Fruit fly (Drosophila melanogaster) whole organism, pupa: ENCODE results near the gene CG16986.
A peak's percentile ranks its signal among the peaks of the same experiment; 100 is the strongest.

Experiments used
- CG10348 ChIP-seq: fragments of 200-800 bp; sonication (Bioruptor generic); IDR thresholded peaks from 2 replicates; pipeline ENCODE4 v1.3.6; 2022; ENCODE audit warnings: missing biosample characterization, missing genetic modification characterization
- CG12605 ChIP-seq: fragments of 200-800 bp; sonication (Bioruptor generic); IDR thresholded peaks from 2 replicates; pipeline ENCODE4 v1.3.6; 2022; ENCODE audit warnings: missing biosample characterization, missing genetic modification characterization
- CG13204 ChIP-seq: fragments of 200-800 bp; sonication (Bioruptor generic); optimal IDR thresholded peaks from 2 replicates; lab custom pipeline; 2018; ENCODE audit warnings: missing biosample characterization, mild to moderate bottlenecking, missing genetic modification characterization, moderate library complexity
- CG14655 ChIP-seq: fragments of 200-800 bp; sonication (Bioruptor generic); optimal IDR thresholded peaks from 3 replicates; lab custom pipeline; 2017; ENCODE audit warnings: mild to moderate bottlenecking, missing biosample characterization, missing genetic modification reagents, missing genetic modification characterization
- CG15710 ChIP-seq: fragments of 200-800 bp; sonication (Bioruptor generic); optimal IDR thresholded peaks from 2 replicates; lab custom pipeline; 2018; ENCODE audit warnings: missing biosample characterization, mild to moderate bottlenecking, missing genetic modification characterization, moderate library complexity
- CG17806 ChIP-seq: fragments of 200-800 bp; sonication (Bioruptor generic); optimal IDR thresholded peaks from 2 replicates; lab custom pipeline; 2018; ENCODE audit warnings: missing biosample characterization, mild to moderate bottlenecking, missing genetic modification characterization, moderate library complexity
- CG32121 ChIP-seq: fragments of 200-800 bp; sonication (Bioruptor generic); IDR thresholded peaks from 2 replicates; pipeline ENCODE4 v1.3.6; 2022; ENCODE audit warnings: missing biosample characterization, missing genetic modification characterization
- CG34367 ChIP-seq: fragments of 200-800 bp; sonication (Bioruptor generic); optimal IDR thresholded peaks from 2 replicates; lab custom pipeline; 2018; ENCODE audit warnings: missing biosample characterization, mild to moderate bottlenecking, missing genetic modification characterization
- CG4496 ChIP-seq: fragments of 200-800 bp; sonication (Bioruptor generic); IDR thresholded peaks from 3 replicates; pipeline ENCODE4 v1.3.6; 2022; ENCODE audit warnings: missing biosample characterization, missing genetic modification characterization
- CG8159 ChIP-seq: fragments of 200-800 bp; sonication (Bioruptor generic); optimal IDR thresholded peaks from 3 replicates; lab custom pipeline; 2018; ENCODE audit warnings: missing biosample characterization, mild to moderate bottlenecking, missing genetic modification characterization, moderate library complexity
- CG8301 ChIP-seq: fragments of 200-800 bp; sonication (Bioruptor generic); optimal IDR thresholded peaks from 2 replicates; lab custom pipeline; 2018; ENCODE audit warnings: missing biosample characterization, mild to moderate bottlenecking, missing genetic modification characterization
- CG9948 ChIP-seq: fragments of 200-800 bp; sonication (Bioruptor generic); optimal IDR thresholded peaks from 2 replicates; lab custom pipeline; 2018; ENCODE audit warnings: missing biosample characterization, mild to moderate bottlenecking, missing genetic modification characterization, moderate library complexity
- D1 ChIP-seq: fragments of 200-800 bp; sonication (Bioruptor generic); optimal IDR thresholded peaks from 2 replicates; lab custom pipeline; 2018; ENCODE audit warnings: missing biosample characterization, mild to moderate bottlenecking, missing genetic modification characterization, moderate library complexity
- EcR ChIP-seq: fragments of 200-800 bp; sonication (Bioruptor generic); optimal IDR thresholded peaks from 3 replicates; lab custom pipeline; 2019; ENCODE audit warnings: missing biosample characterization, missing genetic modification characterization, mild to moderate bottlenecking, moderate library complexity, missing genetic modification reagents
- Ets98B ChIP-seq: fragments of 200-800 bp; sonication (Bioruptor generic); IDR thresholded peaks from 2 replicates; pipeline ENCODE4 v1.3.6; 2022; ENCODE audit warnings: missing biosample characterization, missing genetic modification characterization
- Pif1A ChIP-seq: fragments of 200-800 bp; sonication (Bioruptor generic); optimal IDR thresholded peaks from 3 replicates; lab custom pipeline; 2016; ENCODE audit warnings: missing biosample characterization, missing genetic modification characterization
- Pif1B ChIP-seq: fragments of 200-800 bp; sonication (Bioruptor generic); optimal IDR thresholded peaks from 3 replicates; lab custom pipeline; 2016; ENCODE audit warnings: missing biosample characterization, missing genetic modification characterization
- Snoo ChIP-seq: fragments of 200-800 bp; sonication (Bioruptor generic); optimal IDR thresholded peaks from 3 replicates; lab custom pipeline; 2017; ENCODE audit warnings: missing biosample characterization, mild to moderate bottlenecking, missing genetic modification characterization, inconsistent platforms
- fd96Ca ChIP-seq: fragments of 200-800 bp; sonication (Bioruptor generic); IDR thresholded peaks from 3 replicates; pipeline ENCODE4 v1.3.6; 2022; ENCODE audit warnings: missing biosample characterization, missing genetic modification characterization
- gl ChIP-seq: fragments of 200-800 bp; sonication (Bioruptor generic); optimal IDR thresholded peaks from 2 replicates; lab custom pipeline; 2018; ENCODE audit warnings: missing biosample characterization, mild to moderate bottlenecking, missing genetic modification characterization
- rn ChIP-seq: fragments of 200-800 bp; sonication (Bioruptor generic); IDR thresholded peaks from 2 replicates; pipeline ENCODE4 v1.3.6; 2022; ENCODE audit warnings: missing biosample characterization, missing genetic modification characterization

Gene CG16986

dm6 chr3L:2589911-2590763 lies 10.0 kb upstream of the CG16986 start:
- TF ChIP-seq CG32121 (0 out of 2 replicates have a peak, but pooled peaks have one; percentile 10), Ets98B (GFP tag; lab: Robert Waterston, UW) (no peak), CG8301 (tag; lab: Kevin White, UChicago) (peak; percentile 23), CG9948 (peak; percentile 36), CG10348 (GFP tag; lab: Robert Waterston, UW) (no peak), EcR (GFP tag; lab: Kevin White, UChicago) (no peak), Pif1A (peak; percentile 39), fd96Ca (GFP tag; lab: Robert Waterston, UW) (0 out of 3 replicates have a peak, but pooled peaks have one; percentile 8), CG8159 (peak; percentile 59), CG15710 (tag; lab: Kevin White, UChicago) (peak; percentile 50), CG34367 (tag; lab: Kevin White, UChicago) (peak; percentile 1), CG17806 (no peak), CG12605 (peak; percentile 26), rn (no peak), Pif1B (GFP tag; lab: Kevin White, UChicago) (peak; percentile 26), CG4496 (no peak), D1 (tag; lab: Kevin White, UChicago) (no peak)

DNA sequence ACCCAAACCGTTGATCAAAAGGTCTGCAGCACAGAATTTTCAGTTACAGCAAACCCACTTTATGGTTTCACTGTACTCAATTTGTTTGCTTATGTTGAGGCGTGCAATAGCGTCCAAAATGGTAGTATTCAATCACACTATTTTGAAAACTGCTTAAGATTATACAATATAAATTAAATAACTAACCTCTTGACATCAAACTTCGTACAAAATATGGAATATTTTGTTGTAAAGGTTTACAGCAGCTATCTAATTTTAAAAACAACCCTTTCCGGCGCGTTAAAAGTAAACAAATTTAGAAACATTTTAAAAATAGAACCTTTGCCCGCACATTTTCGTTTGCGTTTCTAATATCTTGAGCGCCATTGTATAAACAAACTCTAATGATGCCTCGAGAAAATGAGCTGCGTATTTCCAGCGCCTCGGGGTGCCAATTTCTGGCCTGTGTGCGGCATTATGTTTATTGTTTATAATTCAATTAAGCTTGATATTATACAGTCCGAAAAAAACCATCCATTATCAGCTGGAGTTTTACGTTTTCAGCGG lies 9.3 kb upstream of the CG16986 start:
- TF ChIP-seq Pif1A (no peak), CG14655 (GFP tag; lab: Kevin White, UChicago) (no peak), CG8301 (tag; lab: Kevin White, UChicago) (no peak), Pif1B (GFP tag; lab: Kevin White, UChicago) (no peak), CG32121 (0 out of 2 replicates have a peak, but pooled peaks have one; percentile 12)
- TF ChIP-seq, all 21 proteins: peak for 1

dm6 chr3L:2595481-2595880 lies 4.7 kb upstream of the CG16986 start, which contains the start of gene CG16984:
CG16984 (plus strand) TSS chr3L:2595781.
- TF ChIP-seq CG8159 (no peak), Ets98B (GFP tag; lab: Robert Waterston, UW) (no peak), CG13204 (GFP tag; lab: Kevin White, UChicago) (no peak), CG8301 (tag; lab: Kevin White, UChicago) (no peak), Pif1A (no peak), CG15710 (tag; lab: Kevin White, UChicago) (no peak)

DNA sequence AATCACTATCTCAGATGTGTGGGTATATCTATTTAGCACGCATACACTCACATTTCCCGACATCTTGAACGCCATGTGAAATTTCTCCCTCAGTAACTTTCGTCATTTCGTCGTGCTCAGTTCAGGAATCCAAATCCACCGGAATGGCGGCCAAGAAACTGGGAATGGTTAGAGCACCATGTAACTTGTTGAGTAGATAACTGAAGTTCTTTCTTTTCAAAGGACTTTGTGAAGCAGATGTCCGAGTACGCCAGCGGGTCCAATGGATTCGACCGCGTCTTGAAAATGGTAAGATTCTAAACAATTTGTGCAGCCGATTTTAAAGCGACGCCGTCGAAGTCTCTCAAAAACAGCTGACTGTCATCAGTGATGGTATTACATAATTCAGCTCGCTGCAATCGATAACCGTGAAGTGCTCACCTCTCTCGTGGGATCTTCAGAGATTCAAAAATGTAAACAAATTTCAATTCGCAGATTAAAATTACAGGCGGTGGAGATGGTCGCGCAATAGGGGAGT lies 859 bp upstream of the CG16986 start, which contains the start of the genes CG16985 and CG12182:
TSS of gene CG16985 (plus strand) at position 84 of the 517 bp plus-strand sequence.
TSS of gene CG12182 (minus strand) at position 366 of the 517 bp plus-strand sequence.
- TF ChIP-seq CG34367 (tag; lab: Kevin White, UChicago) (no peak), Pif1B (GFP tag; lab: Kevin White, UChicago) (no peak), Pif1A (no peak), gl (tag; lab: Kevin White, UChicago) (no peak), CG17806 (no peak), CG9948 (no peak), CG8301 (tag; lab: Kevin White, UChicago) (no peak), CG12605 (no peak), EcR (GFP tag; lab: Kevin White, UChicago) (no peak)

- no peak for TF ChIP-seq Pif1B (GFP tag; lab: Kevin White, UChicago)
- no peak for TF ChIP-seq CG15710 (tag; lab: Kevin White, UChicago)
- no peak for TF ChIP-seq CG13204 (GFP tag; lab: Kevin White, UChicago)
- TF ChIP-seq EcR (GFP tag; lab: Kevin White, UChicago) = no peak
- TF ChIP-seq CG4496 = no peak
- no peak for TF ChIP-seq CG12605
- TF ChIP-seq CG17806 = no peak
- TF ChIP-seq CG14655 (GFP tag; lab: Kevin White, UChicago) = no peak
- TF ChIP-seq Snoo = no peak
- TF ChIP-seq CG10348 (GFP tag; lab: Robert Waterston, UW) = no peak
- TF ChIP-seq gl (tag; lab: Kevin White, UChicago) = no peak
- TF ChIP-seq rn = no peak
- no peak for TF ChIP-seq CG8301 (tag; lab: Kevin White, UChicago)
- TF ChIP-seq Ets98B (GFP tag; lab: Robert Waterston, UW) = no peak
- TF ChIP-seq CG9948 = no peak
- TF ChIP-seq CG34367 (tag; lab: Kevin White, UChicago) = no peak
- no peak for TF ChIP-seq CG8159
- TF ChIP-seq, all 21 proteins: peak for 0
Observed at dm6 chr3L:2608825-2609224, 8.7 kb downstream of the CG16986 start.

- TF ChIP-seq EcR (GFP tag; lab: Kevin White, UChicago) (no peak), CG12605 (no peak), Snoo (no peak), CG34367 (tag; lab: Kevin White, UChicago) (no peak), rn (no peak), CG4496 (no peak), Pif1B (GFP tag; lab: Kevin White, UChicago) (no peak), CG8159 (peak; percentile 45), CG14655 (GFP tag; lab: Kevin White, UChicago) (peak; percentile 52), D1 (tag; lab: Kevin White, UChicago) (no peak), CG10348 (GFP tag; lab: Robert Waterston, UW) (no peak), gl (tag; lab: Kevin White, UChicago) (no peak), CG32121 (no peak), Ets98B (GFP tag; lab: Robert Waterston, UW) (no peak), CG9948 (peak; percentile 38), CG8301 (tag; lab: Kevin White, UChicago) (peak; percentile 20), CG15710 (tag; lab: Kevin White, UChicago) (peak; percentile 22), CG17806 (peak; percentile 5), fd96Ca (GFP tag; lab: Robert Waterston, UW) (0 out of 3 replicates have a peak, but pooled peaks have one; percentile 19), CG13204 (GFP tag; lab: Kevin White, UChicago) (no peak), Pif1A (no peak)
Observed at dm6 chr3L:2614222-2614621, 14.1 kb downstream of the CG16986 start.
